Fruit fly (Drosophila melanogaster): ENCODE results near the gene CG32201.

Gene CG32201

dm6 chr3L:18625786-18626185 is 16.4 kb downstream of the CG32201 start, which contains the start of gene MYPT-75D (continued):
- TF ChIP-seq ems (GFP tag; optimal IDR thresholded peaks at IDR 0.05) (peak; percentile 14), CG7745 (tag; optimal IDR thresholded peaks at IDR 0.05) (no peak), stwl (tag; optimal IDR thresholded peaks at IDR 0.05) (peak; percentile 89), trem (tag; optimal IDR thresholded peaks at IDR 0.05) (peak; percentile 78), dpn (GFP tag; optimal IDR thresholded peaks at IDR 0.05) (peak in 1 of 2 experiments; percentile 27), Dad (GFP tag; optimal IDR thresholded peaks at IDR 0.05) (peak; percentile 45), sc (optimal IDR thresholded peaks at IDR 0.05) (no peak), sc (GFP tag; optimal IDR thresholded peaks at IDR 0.05) (no peak), row (GFP tag; IDR thresholded peaks at IDR 0.05) (0 out of 3 replicates have a peak, but pooled peaks have one; percentile 33), CG6765 (GFP tag; optimal IDR thresholded peaks at IDR 0.05) (no peak), CoRest (tag; optimal IDR thresholded peaks at IDR 0.05) (no peak), CG12391 (tag; optimal IDR thresholded peaks at IDR 0.05) (peak; percentile 31), CG2202 (tag; optimal IDR thresholded peaks at IDR 0.05) (peak; percentile 35), dmrt99B (tag; optimal IDR thresholded peaks at IDR 0.05) (no peak), Aef1 (GFP tag; IDR thresholded peaks at IDR 0.05) (no peak), CG32767 (GFP tag; IDR thresholded peaks at IDR 0.05) (no peak), Oaz (GFP tag; IDR thresholded peaks at IDR 0.05) (no peak), Opbp (GFP tag; IDR thresholded peaks at IDR 0.05; ENCODE audit: partially characterized antibody) (peak; percentile 97), YL-1 (GFP tag; optimal IDR thresholded peaks at IDR 0.05) (peak; percentile 28), nerfin-2 (GFP tag; IDR thresholded peaks at IDR 0.05; ENCODE audit: partially characterized antibody) (peak; percentile 45), sim (GFP tag; IDR thresholded peaks at IDR 0.05) (no peak), Hr39 (optimal IDR thresholded peaks at IDR 0.05) (no peak), CG2116 (GFP tag; optimal IDR thresholded peaks at IDR 0.05) (peak; percentile 91), Deaf1 (tag; optimal IDR thresholded peaks at IDR 0.05) (peak; percentile 47), stc (GFP tag; IDR thresholded peaks at IDR 0.05) (no peak), Pdp1 (GFP tag; optimal IDR thresholded peaks at IDR 0.05) (peak in 1 of 2 experiments; percentile 56), mirr (GFP tag; optimal IDR thresholded peaks at IDR 0.05) (peak; percentile 44), CG3726 (GFP tag; IDR thresholded peaks at IDR 0.05) (no peak), CG10267 (tag; optimal IDR thresholded peaks at IDR 0.05) (peak; percentile 59), CG1792 (GFP tag; optimal IDR thresholded peaks at IDR 0.05) (no peak), sna (GFP tag; IDR thresholded peaks at IDR 0.05; ENCODE audit: partially characterized antibody) (peak; percentile 79), CG34422 (GFP tag; IDR thresholded peaks at IDR 0.05) (peak; percentile 78; the same call in 1 of the 3 replicates), unpg (GFP tag; optimal IDR thresholded peaks at IDR 0.05) (peak; percentile 18), Scr (GFP tag; IDR thresholded peaks at IDR 0.05; ENCODE audit: partially characterized antibody) (peak; percentile 95), amos (GFP tag; IDR thresholded peaks at IDR 0.05; ENCODE audit: partially characterized antibody) (peak; percentile 96), CG3847 (GFP tag; IDR thresholded peaks at IDR 0.05) (no peak), Mes4 (GFP tag; optimal IDR thresholded peaks at IDR 0.05) (peak; percentile 39), Usf (GFP tag; optimal IDR thresholded peaks at IDR 0.05) (no peak), NfI (GFP tag; optimal IDR thresholded peaks at IDR 0.05) (peak; percentile 21), CG42726 (GFP tag; IDR thresholded peaks at IDR 0.05; ENCODE audit: partially characterized antibody) (peak; percentile 90), CG3995 (GFP tag; optimal IDR thresholded peaks at IDR 0.05) (no peak), CG13123 (GFP tag; optimal IDR thresholded peaks at IDR 0.05) (no peak), CG3163 (GFP tag; optimal IDR thresholded peaks at IDR 0.05) (peak; percentile 40), CG5245 (GFP tag; optimal IDR thresholded peaks at IDR 0.05) (no peak), E2f2 (GFP tag; IDR thresholded peaks at IDR 0.05) (peak; percentile 89), ato (GFP tag; IDR thresholded peaks at IDR 0.05; ENCODE audit: partially characterized antibody) (peak; percentile 88), CG3407 (GFP tag; optimal IDR thresholded peaks at IDR 0.05) (no peak), CG5953 (GFP tag; IDR thresholded peaks at IDR 0.05) (no peak), gfzf (GFP tag; optimal IDR thresholded peaks at IDR 0.05) (peak; percentile 41), Nf-YB (GFP tag; optimal IDR thresholded peaks at IDR 0.05) (peak; percentile 23), zen2 (GFP tag; IDR thresholded peaks at IDR 0.05; ENCODE audit: partially characterized antibody) (peak; percentile 91)
